Worm (Caenorhabditis elegans) whole organism, L4 larva: ENCODE results near the gene T02C1.2.

Experiments
- F10B5.3 ChIP-seq: sonication (generic microtip); optimal IDR thresholded peaks from 2 replicates; lab custom pipeline; 2016; ENCODE audit warnings: mild to moderate bottlenecking, missing genetic modification characterization, missing compliant biosample characterization
- R02D3.7 ChIP-seq: fragments of 150-350 bp; sonication (generic microtip); optimal IDR thresholded peaks from 3 replicates; lab custom pipeline; 2014; ENCODE audit warnings: missing biosample characterization, missing genetic modification characterization
- T26A8.4 ChIP-seq: fragments of 200-800 bp; sonication (Bioruptor generic); IDR thresholded peaks from 2 replicates; pipeline ENCODE4 v1.3.6; 2022; ENCODE audit warnings: missing genetic modification characterization, missing compliant biosample characterization
- Y5F2A.4 ChIP-seq: fragments of 200-800 bp; sonication (Bioruptor generic); optimal IDR thresholded peaks from 2 replicates; lab custom pipeline; 2018; ENCODE audit warnings: mild to moderate bottlenecking, missing genetic modification characterization, missing compliant biosample characterization
- ZK337.2 ChIP-seq: fragments of 200-800 bp; sonication (Bioruptor generic); IDR thresholded peaks from 2 replicates; pipeline ENCODE4 v1.3.6; 2022; ENCODE audit warnings: missing genetic modification reagents, missing genetic modification characterization, missing compliant biosample characterization
- aly-2 ChIP-seq: sonication (generic microtip); optimal IDR thresholded peaks from 2 replicates; lab custom pipeline; 2018; ENCODE audit warnings: missing biosample characterization, missing genetic modification characterization
- attf-4 ChIP-seq: sonication (generic microtip); optimal IDR thresholded peaks from 3 replicates; lab custom pipeline; 2017; ENCODE audit warnings: missing biosample characterization, missing genetic modification characterization
- ceh-28 ChIP-seq: fragments of 150-350 bp; optimal IDR thresholded peaks from 2 replicates; lab custom pipeline; 2014; ENCODE audit warnings: missing biosample characterization, missing genetic modification reagents, missing genetic modification characterization
- ces-1 ChIP-seq: fragments of 150-350 bp; sonication (generic microtip); optimal IDR thresholded peaks from 4 replicates; lab custom pipeline; 2014; ENCODE audit warnings: missing biosample characterization, missing genetic modification reagents, missing genetic modification characterization
- daf-16 ChIP-seq, 3 experiments: sonication (generic microtip); optimal IDR thresholded peaks; 2 replicates each; lab custom pipeline; 2016 to 2017; ENCODE audit warnings: missing genetic modification characterization in 3 of 3, missing genetic modification reagents in 3 of 3, mild to moderate bottlenecking in 2 of 3, missing compliant biosample characterization in 2 of 3, missing biosample characterization in 1 of 3, moderate library complexity in 1 of 3
- daf-19 ChIP-seq: fragments of 200-800 bp; sonication (Bioruptor generic); conservative IDR thresholded peaks from 2 replicates; pipeline ENCODE4 v1.3.6; 2022; ENCODE audit warnings: missing genetic modification characterization, missing compliant biosample characterization
- dmd-6 ChIP-seq: fragments of 200-800 bp; sonication (Bioruptor generic); IDR thresholded peaks from 2 replicates; pipeline ENCODE4 v1.3.6; 2022; ENCODE audit warnings: missing genetic modification reagents, missing genetic modification characterization, missing compliant biosample characterization
- dpl-1 ChIP-seq: fragments of 150-350 bp; optimal IDR thresholded peaks from 2 replicates; lab custom pipeline; 2014; ENCODE audit warnings: missing biosample characterization, missing genetic modification reagents, missing genetic modification characterization
- egl-43 ChIP-seq: fragments of 200-800 bp; sonication (Bioruptor generic); IDR thresholded peaks from 2 replicates; pipeline ENCODE4 v1.3.6; 2022; ENCODE audit warnings: missing genetic modification reagents, missing genetic modification characterization, missing compliant biosample characterization
- fkh-10 ChIP-seq: fragments of 150-350 bp; optimal IDR thresholded peaks from 2 replicates; lab custom pipeline; 2014; ENCODE audit warnings: missing biosample characterization, missing genetic modification reagents, missing genetic modification characterization
- gei-8 ChIP-seq: fragments of 200-800 bp; sonication (Bioruptor generic); optimal IDR thresholded peaks from 2 replicates; lab custom pipeline; 2018; ENCODE audit warnings: mild to moderate bottlenecking, missing genetic modification characterization, missing compliant biosample characterization
- hlh-30 ChIP-seq: sonication (generic microtip); optimal IDR thresholded peaks from 2 replicates; lab custom pipeline; 2017; ENCODE audit warnings: antibody characterized with exemption, mild to moderate bottlenecking, missing genetic modification characterization, missing compliant biosample characterization; ENCODE audit not compliant: insufficient read depth
- hmg-1.1 ChIP-seq: fragments of 200-800 bp; sonication (Bioruptor generic); IDR thresholded peaks from 2 replicates; pipeline ENCODE4 v1.3.6; 2022; ENCODE audit warnings: missing genetic modification reagents, missing genetic modification characterization, missing compliant biosample characterization
- jun-1 ChIP-seq: fragments of 150-350 bp; optimal IDR thresholded peaks from 2 replicates; lab custom pipeline; 2014; ENCODE audit warnings: missing biosample characterization, missing genetic modification reagents, missing genetic modification characterization
- lin-29 ChIP-seq: fragments of 200-800 bp; sonication (Bioruptor generic); IDR thresholded peaks from 2 replicates; pipeline ENCODE4 v1.3.6; 2022; ENCODE audit warnings: missing genetic modification reagents, missing genetic modification characterization, missing compliant biosample characterization
- mes-2 ChIP-seq: sonication (generic microtip); optimal IDR thresholded peaks from 2 replicates; lab custom pipeline; 2016; ENCODE audit warnings: missing genotype, mild to moderate bottlenecking, missing genetic modification characterization, missing compliant biosample characterization; ENCODE audit not compliant: poor library complexity, severe bottlenecking
- nhr-6 ChIP-seq: fragments of 150-350 bp; optimal IDR thresholded peaks from 2 replicates; lab custom pipeline; 2014; ENCODE audit warnings: missing biosample characterization, missing genetic modification characterization
- nhr-76 ChIP-seq: fragments of 150-350 bp; optimal IDR thresholded peaks from 2 replicates; lab custom pipeline; 2014; ENCODE audit warnings: missing biosample characterization, missing genetic modification characterization
- php-3 ChIP-seq: fragments of 200-800 bp; sonication (Bioruptor generic); IDR thresholded peaks from 2 replicates; pipeline ENCODE4 v1.3.6; 2022; ENCODE audit warnings: missing genetic modification reagents, missing genetic modification characterization, missing compliant biosample characterization
- saeg-2 ChIP-seq: fragments of 200-800 bp; sonication (Bioruptor generic); IDR thresholded peaks from 2 replicates; pipeline ENCODE4 v1.3.6; 2022; ENCODE audit warnings: missing genetic modification reagents, missing genetic modification characterization, missing compliant biosample characterization
- set-16 ChIP-seq: fragments of 200-800 bp; sonication (Bioruptor generic); IDR thresholded peaks from 2 replicates; pipeline ENCODE4 v1.3.6; 2022; ENCODE audit warnings: missing genetic modification reagents, missing genetic modification characterization, missing compliant biosample characterization
- spr-3 ChIP-seq: fragments of 200-800 bp; sonication (Bioruptor generic); optimal IDR thresholded peaks from 2 replicates; lab custom pipeline; 2018; ENCODE audit warnings: mild to moderate bottlenecking, missing genetic modification characterization, missing compliant biosample characterization
- tag-97 ChIP-seq: fragments of 200-800 bp; sonication (Bioruptor generic); IDR thresholded peaks from 2 replicates; pipeline ENCODE4 v1.3.6; 2022; ENCODE audit warnings: missing genetic modification characterization, missing compliant biosample characterization
- tra-1 ChIP-seq: fragments of 200-800 bp; sonication (Bioruptor generic); IDR thresholded peaks from 2 replicates; pipeline ENCODE4 v1.3.6; 2022; ENCODE audit warnings: missing genetic modification reagents, missing genetic modification characterization, missing compliant biosample characterization
- unc-130 ChIP-seq: sonication (generic microtip); optimal IDR thresholded peaks from 2 replicates; lab custom pipeline; 2016; ENCODE audit warnings: missing genetic modification reagents, missing genetic modification characterization, missing compliant biosample characterization
- unc-62 ChIP-seq, 3 experiments: fragments of 150-350 bp in 1 of 3; sonication (generic microtip); optimal IDR thresholded peaks in 2 of 3; peaks in 1 of 3; 1 replicate in 1 of 3; 2 replicates in 2 of 3; lab custom pipeline; 2014 to 2017; ENCODE audit warnings: missing biosample characterization in 3 of 3, missing genetic modification characterization in 3 of 3, missing genetic modification reagents in 3 of 3, missing genotype in 1 of 3
- zfp-3 ChIP-seq: fragments of 200-800 bp; sonication (Bioruptor generic); conservative IDR thresholded peaks from 2 replicates; pipeline ENCODE4 v1.3.6; 2022; ENCODE audit warnings: missing genetic modification reagents, missing genetic modification characterization, missing compliant biosample characterization
- zip-11 ChIP-seq: fragments of 200-800 bp; sonication (Bioruptor generic); IDR thresholded peaks from 2 replicates; pipeline ENCODE4 v1.3.6; 2022; ENCODE audit warnings: missing genetic modification characterization, missing compliant biosample characterization
- zip-2 ChIP-seq: fragments of 150-350 bp; optimal IDR thresholded peaks from 2 replicates; lab custom pipeline; 2014; ENCODE audit warnings: missing biosample characterization, missing genetic modification characterization
- ztf-7 ChIP-seq: fragments of 150-350 bp; optimal IDR thresholded peaks from 2 replicates; lab custom pipeline; 2014; ENCODE audit warnings: missing biosample characterization, missing genetic modification characterization

The T02C1.2 gene

ce11 chrIII:9250729-9251128, at the start of gene T02C1.2:
TSS of gene T02C1.2 (plus strand) at chrIII:9251029.
- TF ChIP-seq Y5F2A.4 (GFP tag; lab: Kevin White, UChicago): no peak
- TF ChIP-seq, all 104 proteins: peak for 0

DNA sequence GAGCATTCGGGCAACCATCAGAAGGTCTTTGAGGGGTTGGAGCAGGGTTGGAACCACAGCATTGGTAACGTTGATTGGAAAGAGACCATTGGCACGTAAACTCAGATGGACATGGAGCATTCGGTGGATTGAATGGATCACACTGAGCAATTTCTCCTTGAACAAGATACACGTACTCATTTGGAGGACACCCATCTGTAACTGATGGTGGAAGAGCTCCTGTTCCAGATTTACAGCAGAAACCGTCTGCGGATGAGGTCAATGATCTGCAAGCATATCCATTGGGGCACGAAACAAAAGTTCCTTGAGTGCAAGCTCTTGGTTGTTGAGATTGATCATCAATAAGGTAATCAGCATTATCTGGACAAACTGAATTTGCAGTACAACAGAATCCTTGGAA, 48.9 kb upstream of the T02C1.2 start:
- TF ChIP-seq unc-62 (GFP tag; optimal IDR thresholded peaks at IDR 0.05 in 1 of 2; lab: Kevin White, UChicago): peak in 1 of 2 experiments; percentile 92
- no peak for TF ChIP-seq unc-62 (tag; optimal IDR thresholded peaks at IDR 0.05; lab: Kevin White, UChicago)
- no peak for TF ChIP-seq fkh-10 (GFP tag; lab: Kevin White, UChicago)
- TF ChIP-seq mes-2: no peak
- TF ChIP-seq ces-1 (GFP tag; lab: Kevin White, UChicago): no peak
- TF ChIP-seq dmd-6 (GFP tag; lab: Robert Waterston, UW): no peak
- no peak for TF ChIP-seq dpl-1 (GFP tag; lab: Kevin White, UChicago)

DNA sequence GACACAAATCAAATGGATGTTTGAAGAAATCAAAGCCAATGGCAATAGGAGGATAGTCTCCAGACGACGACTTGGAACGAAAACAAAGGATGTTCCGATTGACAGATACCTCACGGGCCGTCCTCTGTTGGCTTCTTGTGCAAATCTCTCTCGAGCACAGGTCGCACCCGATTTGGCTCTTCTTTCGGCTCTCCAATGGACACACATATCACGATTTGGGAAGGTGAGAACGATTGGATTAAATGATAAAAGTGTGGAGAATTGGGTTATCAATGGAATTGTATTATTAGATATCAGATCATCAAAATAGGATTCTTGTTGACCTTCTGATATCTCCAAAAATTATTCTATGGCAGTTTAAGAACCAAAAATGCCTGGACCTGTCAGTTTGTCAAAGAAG, 44.6 kb upstream of the T02C1.2 start, which contains the start of gene ZC84.1:
Gene ZC84.1 (minus strand): TSS at position 101 of the 400 bp plus-strand sequence.
- TF ChIP-seq saeg-2 (GFP tag; lab: Robert Waterston, UW) (no peak), lin-29 (no peak), dpl-1 (GFP tag; lab: Kevin White, UChicago) (no peak), ztf-7 (tag; lab: Kevin White, UChicago) (no peak), aly-2 (tag; lab: Kevin White, UChicago) (no peak), zip-2 (tag; lab: Kevin White, UChicago) (no peak), ZK337.2 (GFP tag; lab: Robert Waterston, UW) (no peak), dmd-6 (GFP tag; lab: Robert Waterston, UW) (no peak)

ce11 chrIII:9215367-9215766, 35.5 kb upstream of the T02C1.2 start, which contains the start of gene npr-29:
TSS of gene npr-29 (minus strand) at chrIII:9215467.
- TF ChIP-seq ZK337.2 (GFP tag; lab: Robert Waterston, UW) (no peak), gei-8 (no peak), daf-19 (GFP tag; lab: Robert Waterston, UW) (no peak), nhr-76 (tag; lab: Kevin White, UChicago) (no peak), ceh-28 (tag; lab: Kevin White, UChicago) (no peak), php-3 (GFP tag; lab: Robert Waterston, UW) (no peak), hmg-1.1 (no peak), jun-1 (tag; lab: Kevin White, UChicago) (no peak), lin-29 (no peak), tag-97 (no peak), nhr-6 (no peak), zip-11 (GFP tag; lab: Robert Waterston, UW) (no peak), daf-16 (GFP tag; optimal IDR thresholded peaks at IDR 0.05; lab: Kevin White, UChicago) (no peak), daf-16 (tag; optimal IDR thresholded peaks at IDR 0.05; lab: Kevin White, UChicago) (no peak), tra-1 (no peak), spr-3 (GFP tag; lab: Kevin White, UChicago) (no peak), set-16 (GFP tag; lab: Robert Waterston, UW) (no peak)

DNA sequence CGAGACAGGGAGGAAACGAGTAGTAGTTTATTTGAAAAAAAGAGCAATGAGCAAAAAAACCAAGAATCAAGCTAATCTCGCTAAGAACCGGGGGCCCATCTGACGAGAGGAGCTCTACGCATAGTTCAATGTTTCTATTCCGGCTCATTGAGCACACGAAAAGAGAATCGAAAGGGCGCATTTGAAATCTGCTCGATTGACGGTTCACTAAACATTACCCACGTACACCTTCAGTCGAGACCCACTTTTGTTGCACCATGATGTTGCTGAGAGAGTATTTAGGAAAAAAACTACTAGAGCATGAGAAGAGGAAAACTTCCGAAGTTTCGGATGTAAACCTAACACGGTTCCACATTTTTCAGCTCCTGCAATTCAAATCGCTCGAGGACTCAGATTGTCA, 25.8 kb upstream of the T02C1.2 start:
- no peak for TF ChIP-seq attf-4 (tag; lab: Kevin White, UChicago)
- no peak for TF ChIP-seq zfp-3 (GFP tag; lab: Robert Waterston, UW)
- TF ChIP-seq egl-43 (GFP tag; lab: Robert Waterston, UW): no peak
- no peak for TF ChIP-seq unc-130
- TF ChIP-seq R02D3.7 (tag; lab: Kevin White, UChicago): no peak
- no peak for TF ChIP-seq Y5F2A.4 (GFP tag; lab: Kevin White, UChicago)
- no peak for TF ChIP-seq T26A8.4
- TF ChIP-seq ZK337.2 (GFP tag; lab: Robert Waterston, UW): no peak
- TF ChIP-seq hlh-30: no peak
- TF ChIP-seq F10B5.3 (tag; lab: Kevin White, UChicago): no peak
